Worm (Caenorhabditis elegans) whole organism, L2 larva: Measurements from ENCODE around the gene Y73C8B.5.

Experiments used
- ama-1 ChIP-seq: fragments of 150-350 bp; optimal IDR thresholded peaks from 2 replicates; lab custom pipeline; 2018; ENCODE audit warnings: inconsistent platforms
- nhr-11 ChIP-seq: fragments of 150-350 bp; optimal IDR thresholded peaks from 2 replicates; lab custom pipeline; 2014; ENCODE audit warnings: missing biosample characterization, missing genetic modification characterization
- nhr-21 ChIP-seq: fragments of 150-350 bp; optimal IDR thresholded peaks from 2 replicates; lab custom pipeline; 2014; ENCODE audit warnings: missing biosample characterization, missing genetic modification characterization
- skn-1 ChIP-seq: sonication (generic microtip); optimal IDR thresholded peaks from 2 replicates; lab custom pipeline; 2017; ENCODE audit warnings: missing biosample characterization, missing genetic modification characterization
- snpc-4 ChIP-seq: fragments of 150-350 bp; optimal IDR thresholded peaks from 2 replicates; lab custom pipeline; 2014; ENCODE audit warnings: missing biosample characterization, missing genetic modification characterization
- ztf-11 ChIP-seq: sonication (generic microtip); optimal IDR thresholded peaks from 2 replicates; lab custom pipeline; 2017; ENCODE audit warnings: missing biosample characterization, missing genetic modification characterization

- TF ChIP-seq nhr-11 (tag; lab: Kevin White, UChicago) (no peak), skn-1 (tag; lab: Kevin White, UChicago) (no peak), ztf-11 (tag; lab: Kevin White, UChicago) (no peak), snpc-4 (tag; lab: Kevin White, UChicago) (no peak), ama-1 (lab: Kevin White, UChicago) (no peak), nhr-21 (tag; lab: Kevin White, UChicago) (no peak)
These were observed 21.5 kb downstream of the Y73C8B.5 start for ce11 chrV:3218604-3219003.
